Fruit fly (Drosophila melanogaster) whole organism, embryonic: Measurements from ENCODE around the gene Slob.

Experiments
- CG10209 ChIP-seq: fragments of 200-800 bp; sonication (Bioruptor generic); optimal IDR thresholded peaks from 3 replicates; lab custom pipeline; 2017; ENCODE audit warnings: missing biosample characterization, mild to moderate bottlenecking, missing genetic modification characterization, missing genetic modification reagents
- CG10267 ChIP-seq: fragments of 200-800 bp; sonication (Bioruptor generic); optimal IDR thresholded peaks from 2 replicates; lab custom pipeline; 2018; ENCODE audit warnings: missing biosample characterization, mild to moderate bottlenecking, missing genetic modification characterization, moderate library complexity
- CG10979 ChIP-seq: fragments of 200-800 bp; sonication (Bioruptor generic); optimal IDR thresholded peaks from 2 replicates; lab custom pipeline; 2018; ENCODE audit warnings: missing biosample characterization, mild to moderate bottlenecking, missing genetic modification characterization, moderate library complexity
- CG11247 ChIP-seq: fragments of 200-800 bp; sonication (Bioruptor generic); IDR thresholded peaks from 2 replicates; pipeline ENCODE4 v1.3.6; 2022; ENCODE audit warnings: missing biosample characterization, missing genetic modification characterization
- CG14667 ChIP-seq: fragments of 200-800 bp; sonication (Bioruptor generic); IDR thresholded peaks from 2 replicates; pipeline ENCODE4 v1.3.6; 2022; ENCODE audit warnings: missing biosample characterization, missing genetic modification characterization
- CG14710 ChIP-seq: fragments of 200-800 bp; sonication (Bioruptor generic); optimal IDR thresholded peaks from 3 replicates; lab custom pipeline; 2019; ENCODE audit warnings: missing biosample characterization, mild to moderate bottlenecking, missing genetic modification characterization, moderate library complexity
- CG15269 ChIP-seq: fragments of 200-800 bp; sonication (Bioruptor generic); optimal IDR thresholded peaks from 2 replicates; lab custom pipeline; 2018; ENCODE audit warnings: missing biosample characterization, mild to moderate bottlenecking, missing genetic modification characterization, moderate library complexity
- CG15601 ChIP-seq: fragments of 200-800 bp; sonication (Bioruptor generic); optimal IDR thresholded peaks from 3 replicates; lab custom pipeline; 2019; ENCODE audit warnings: missing biosample characterization, mild to moderate bottlenecking, missing genetic modification characterization, moderate library complexity
- CG16863 ChIP-seq: fragments of 200-800 bp; sonication (Bioruptor generic); optimal IDR thresholded peaks from 3 replicates; lab custom pipeline; 2016; ENCODE audit warnings: missing biosample characterization, missing genetic modification characterization
- CG17328 ChIP-seq: fragments of 200-800 bp; sonication (Bioruptor generic); IDR thresholded peaks from 2 replicates; pipeline ENCODE4 v1.3.6; 2022; ENCODE audit warnings: missing biosample characterization, missing genetic modification characterization
- CG17802 ChIP-seq: fragments of 200-800 bp; sonication (Bioruptor generic); optimal IDR thresholded peaks from 2 replicates; lab custom pipeline; 2018; ENCODE audit warnings: missing biosample characterization, mild to moderate bottlenecking, missing genetic modification characterization, moderate library complexity
- CG17829 ChIP-seq: fragments of 200-800 bp; optimal IDR thresholded peaks from 2 replicates; lab custom pipeline; 2019; ENCODE audit warnings: missing biosample characterization, mild to moderate bottlenecking, missing genetic modification characterization, moderate library complexity
- CG30431 ChIP-seq: fragments of 200-800 bp; sonication (Bioruptor generic); optimal IDR thresholded peaks from 2 replicates; lab custom pipeline; 2017; ENCODE audit warnings: missing biosample characterization, missing genetic modification characterization
- CG31441 ChIP-seq: fragments of 200-800 bp; sonication (Bioruptor generic); IDR thresholded peaks from 2 replicates; pipeline ENCODE4 v1.3.6; 2022; ENCODE audit warnings: missing biosample characterization, missing genetic modification characterization
- CG4404 ChIP-seq: fragments of 200-800 bp; sonication (Bioruptor generic); IDR thresholded peaks from 2 replicates; pipeline ENCODE4 v1.3.6; 2022; ENCODE audit warnings: missing biosample characterization, missing genetic modification characterization
- CG6254 ChIP-seq: fragments of 200-800 bp; sonication (Bioruptor generic); optimal IDR thresholded peaks from 3 replicates; lab custom pipeline; 2017; ENCODE audit warnings: mild to moderate bottlenecking, missing biosample characterization, missing genetic modification reagents, missing genetic modification characterization
- CG6683 ChIP-seq: fragments of 200-800 bp; sonication (Bioruptor generic); optimal IDR thresholded peaks from 2 replicates; lab custom pipeline; 2017; ENCODE audit warnings: missing biosample characterization, mild to moderate bottlenecking, missing genetic modification characterization, missing genetic modification reagents
- CG7271 ChIP-seq: fragments of 200-800 bp; sonication (Bioruptor generic); optimal IDR thresholded peaks from 2 replicates; lab custom pipeline; 2018; ENCODE audit warnings: missing biosample characterization, mild to moderate bottlenecking, missing genetic modification characterization, moderate library complexity
- CG8281 ChIP-seq: fragments of 200-800 bp; sonication (Bioruptor generic); optimal IDR thresholded peaks from 2 replicates; lab custom pipeline; 2018; ENCODE audit warnings: missing biosample characterization, mild to moderate bottlenecking, missing genetic modification characterization, moderate library complexity
- CG9727 ChIP-seq: fragments of 200-800 bp; sonication (Bioruptor generic); optimal IDR thresholded peaks from 3 replicates; lab custom pipeline; 2017; ENCODE audit warnings: missing biosample characterization, mild to moderate bottlenecking, missing genetic modification characterization
- D19A ChIP-seq: fragments of 200-800 bp; optimal IDR thresholded peaks from 3 replicates; lab custom pipeline; 2019; ENCODE audit warnings: missing biosample characterization, mild to moderate bottlenecking, missing genetic modification characterization, moderate library complexity
- Hr39 ChIP-seq: fragments of >200 bp; optimal IDR thresholded peaks from 2 replicates; lab custom pipeline; 2017
- Hsf ChIP-seq: fragments of 200-800 bp; sonication (Bioruptor generic); optimal IDR thresholded peaks from 3 replicates; lab custom pipeline; 2016; ENCODE audit warnings: missing biosample characterization, missing genetic modification characterization
- Sry-β ChIP-seq: fragments of 200-800 bp; sonication (Bioruptor generic); optimal IDR thresholded peaks from 2 replicates; lab custom pipeline; 2018; ENCODE audit warnings: missing biosample characterization, mild to moderate bottlenecking, missing genetic modification characterization, moderate library complexity
- Sry-δ ChIP-seq: fragments of 200-800 bp; sonication (Bioruptor generic); optimal IDR thresholded peaks from 2 replicates; lab custom pipeline; 2016; ENCODE audit warnings: missing biosample characterization, missing genetic modification characterization
- Stat92E ChIP-seq, 3 experiments: fragments of >200 bp in 2 of 3; fragments of 200-800 bp in 1 of 3; sonication (Bioruptor generic) in 1 of 3; optimal IDR thresholded peaks; 2 replicates each; lab custom pipeline; 2017 to 2019; ENCODE audit warnings: missing biosample characterization in 3 of 3, missing genetic modification characterization in 3 of 3, mild to moderate bottlenecking in 1 of 3, moderate library complexity in 1 of 3
- Trl ChIP-seq, 3 experiments: fragments of >200 bp in 2 of 3; fragments of 200-800 bp in 1 of 3; sonication (Bioruptor generic) in 1 of 3; optimal IDR thresholded peaks; 2 replicates in 1 of 3; 3 replicates in 2 of 3; lab custom pipeline; 2016 to 2017; ENCODE audit warnings: missing biosample characterization in 1 of 3, missing genetic modification characterization in 1 of 3
- bab2 ChIP-seq: fragments of 200-800 bp; sonication (Bioruptor generic); optimal IDR thresholded peaks from 2 replicates; lab custom pipeline; 2016; ENCODE audit warnings: missing biosample characterization, missing genetic modification characterization
- bsh ChIP-seq, 2 experiments: fragments of 200-800 bp; sonication (Bioruptor generic); optimal IDR thresholded peaks; 2 replicates each; lab custom pipeline; 2017 to 2018; ENCODE audit warnings: mild to moderate bottlenecking in 2 of 2, missing biosample characterization in 2 of 2, missing genetic modification characterization in 2 of 2, moderate library complexity in 1 of 2
- btn ChIP-seq: fragments of 200-800 bp; sonication (Bioruptor generic); optimal IDR thresholded peaks from 2 replicates; lab custom pipeline; 2016; ENCODE audit warnings: missing biosample characterization, missing genetic modification characterization
- cg ChIP-seq: fragments of 200-800 bp; sonication (Bioruptor generic); optimal IDR thresholded peaks from 3 replicates; lab custom pipeline; 2019; ENCODE audit warnings: missing biosample characterization, mild to moderate bottlenecking, missing genetic modification characterization, moderate library complexity
- chif ChIP-seq, 2 experiments: fragments of 200-800 bp; sonication (Bioruptor generic); optimal IDR thresholded peaks; 3 replicates each; lab custom pipeline; 2016; ENCODE audit warnings: missing biosample characterization in 2 of 2, missing genetic modification characterization in 2 of 2
- ci ChIP-seq: fragments of 200-800 bp; sonication (Bioruptor generic); IDR thresholded peaks from 3 replicates; pipeline ENCODE4 v1.3.6; 2022; ENCODE audit warnings: missing biosample characterization, missing genetic modification characterization
- dmrt11E ChIP-seq: fragments of 200-800 bp; sonication (Bioruptor generic); optimal IDR thresholded peaks from 3 replicates; lab custom pipeline; 2018; ENCODE audit warnings: missing biosample characterization, mild to moderate bottlenecking, missing genetic modification characterization, moderate library complexity
- dpn ChIP-seq, 2 experiments: fragments of 200-800 bp; sonication (Bioruptor generic); optimal IDR thresholded peaks; 3 replicates each; lab custom pipeline; 2016; ENCODE audit warnings: missing biosample characterization in 2 of 2, missing genetic modification characterization in 2 of 2
- gsb-n ChIP-seq: fragments of 200-800 bp; sonication (Bioruptor generic); optimal IDR thresholded peaks from 3 replicates; lab custom pipeline; 2018; ENCODE audit warnings: missing biosample characterization, mild to moderate bottlenecking, missing genetic modification characterization
- jumu ChIP-seq: fragments of 200-800 bp; sonication (Bioruptor generic); optimal IDR thresholded peaks from 3 replicates; lab custom pipeline; 2016; ENCODE audit warnings: missing biosample characterization, missing genetic modification characterization
- lab ChIP-seq: fragments of 200-800 bp; sonication (Bioruptor generic); optimal IDR thresholded peaks from 3 replicates; lab custom pipeline; 2017; ENCODE audit warnings: missing biosample characterization, missing genetic modification characterization, mild to moderate bottlenecking, moderate library complexity, missing genetic modification reagents
- lmd ChIP-seq: fragments of 200-800 bp; sonication (Bioruptor generic); IDR thresholded peaks from 2 replicates; pipeline ENCODE4 v1.3.6; 2022; ENCODE audit warnings: missing biosample characterization, missing genetic modification characterization
- nau ChIP-seq: fragments of 200-800 bp; sonication (Bioruptor generic); optimal IDR thresholded peaks from 3 replicates; lab custom pipeline; 2017; ENCODE audit warnings: missing biosample characterization, mild to moderate bottlenecking, missing genetic modification characterization, missing genetic modification reagents
- peb ChIP-seq: fragments of 200-800 bp; sonication (Bioruptor generic); IDR thresholded peaks from 2 replicates; pipeline ENCODE4 v1.3.6; 2022; ENCODE audit warnings: missing biosample characterization, missing genetic modification characterization
- pita ChIP-seq: fragments of 200-800 bp; sonication (Bioruptor generic); optimal IDR thresholded peaks from 2 replicates; lab custom pipeline; 2017; ENCODE audit warnings: missing biosample characterization, mild to moderate bottlenecking, missing genetic modification characterization
- prd ChIP-seq, 3 experiments: fragments of >200 bp in 2 of 3; fragments of 200-800 bp in 1 of 3; sonication (Bioruptor generic) in 1 of 3; optimal IDR thresholded peaks in 2 of 3; IDR thresholded peaks in 1 of 3; 2 replicates in 2 of 3; 3 replicates in 1 of 3; pipeline versions ENCODE4 v1.3.6 to Lab custom; 2017 to 2022; ENCODE audit warnings: missing biosample characterization in 1 of 3, missing genetic modification characterization in 1 of 3
- pum ChIP-seq: fragments of 200-800 bp; sonication (Bioruptor generic); optimal IDR thresholded peaks from 2 replicates; lab custom pipeline; 2016; ENCODE audit warnings: missing biosample characterization, missing genetic modification characterization
- sc ChIP-seq, 3 experiments: fragments of >200 bp in 2 of 3; fragments of 200-800 bp in 1 of 3; sonication (Bioruptor generic) in 1 of 3; optimal IDR thresholded peaks; 2 replicates in 2 of 3; 3 replicates in 1 of 3; lab custom pipeline; 2017; ENCODE audit warnings: mild to moderate bottlenecking in 1 of 3, missing biosample characterization in 1 of 3, missing genetic modification characterization in 1 of 3, missing genetic modification reagents in 1 of 3
- schlank ChIP-seq: fragments of 200-800 bp; sonication (Bioruptor generic); optimal IDR thresholded peaks from 2 replicates; lab custom pipeline; 2018; ENCODE audit warnings: missing biosample characterization, mild to moderate bottlenecking, missing genetic modification characterization
- sens ChIP-seq: fragments of 200-800 bp; sonication (Bioruptor generic); peaks from one replicate; lab custom pipeline; 2016; ENCODE audit warnings: missing biosample characterization, missing genetic modification characterization
- sima ChIP-seq: fragments of 200-800 bp; sonication (Bioruptor generic); optimal IDR thresholded peaks from 2 replicates; lab custom pipeline; 2016; ENCODE audit warnings: missing biosample characterization, missing genetic modification characterization
- unpg ChIP-seq: fragments of 200-800 bp; sonication (Bioruptor generic); optimal IDR thresholded peaks from 3 replicates; lab custom pipeline; 2018; ENCODE audit warnings: missing biosample characterization, mild to moderate bottlenecking, missing genetic modification characterization, moderate library complexity

Gene Slob

DNA sequence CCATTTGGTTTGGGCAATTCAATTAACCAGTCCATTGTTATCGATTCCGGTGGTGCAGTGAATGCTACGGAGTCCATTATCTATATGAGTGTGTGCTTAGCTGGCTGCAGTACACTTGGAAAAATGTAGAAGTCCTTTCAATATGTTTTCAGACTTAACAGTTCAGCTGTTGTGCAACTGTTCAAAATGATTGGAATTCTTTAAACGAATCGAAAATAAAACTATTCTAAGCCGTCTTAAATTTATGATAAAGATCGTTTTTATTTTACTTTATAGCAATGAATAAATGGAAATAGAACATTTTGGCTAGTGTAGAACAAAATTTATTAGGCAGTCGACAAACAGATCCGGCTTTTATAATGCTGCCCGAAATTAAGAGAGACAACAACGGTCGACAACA is 58.0 kb downstream of the Slob start (continued):
- TF ChIP-seq bsh (GFP tag; optimal IDR thresholded peaks at IDR 0.05; lab: Kevin White, UChicago) (peak in 1 of 2 experiments; percentile 67), CG30431 (peak; percentile 4), CG14710 (tag; lab: Kevin White, UChicago) (peak; percentile 71), CG31441 (GFP tag; lab: Robert Waterston, UW) (peak; percentile 63), CG17802 (tag; lab: Kevin White, UChicago) (peak; percentile 31), CG10267 (tag; lab: Kevin White, UChicago) (peak; percentile 62), CG9727 (GFP tag; lab: Kevin White, UChicago) (peak; percentile 61), dmrt11E (tag; lab: Kevin White, UChicago) (peak; percentile 84), Hr39 (lab: Kevin White, UChicago) (no peak), unpg (GFP tag; lab: Kevin White, UChicago) (peak; percentile 57), CG8281 (no peak), CG14667 (GFP tag; lab: Robert Waterston, UW) (no peak), CG11247 (GFP tag; lab: Robert Waterston, UW) (no peak), pum (GFP tag; lab: Kevin White, UChicago) (peak; percentile 42), CG15269 (tag; lab: Kevin White, UChicago) (no peak), ci (GFP tag; lab: Robert Waterston, UW) (no peak), CG4404 (GFP tag; lab: Robert Waterston, UW) (0 out of 2 replicates have a peak, but pooled peaks have one; percentile 27), Hsf (GFP tag; lab: Kevin White, UChicago) (peak; percentile 31), nau (GFP tag; lab: Kevin White, UChicago) (no peak), CG6683 (GFP tag; lab: Kevin White, UChicago) (no peak), gsb-n (peak; percentile 66), lab (GFP tag; lab: Kevin White, UChicago) (peak; percentile 8), dpn (GFP tag; optimal IDR thresholded peaks at IDR 0.05; lab: Kevin White, UChicago) (peak in 1 of 2 experiments; percentile 12), sens (GFP tag; lab: Kevin White, UChicago) (peak; percentile 93), CG17829 (peak; percentile 72), Stat92E (GFP tag; optimal IDR thresholded peaks at IDR 0.05; lab: Kevin White, UChicago) (peak in 1 of 3 experiments; percentile 35), CG6254 (GFP tag; lab: Kevin White, UChicago) (peak; percentile 46), bab2 (GFP tag; lab: Kevin White, UChicago) (peak; percentile 45), CG10209 (GFP tag; lab: Kevin White, UChicago) (no peak), CG17328 (GFP tag; lab: Robert Waterston, UW) (peak; percentile 37), btn (GFP tag; lab: Kevin White, UChicago) (peak; percentile 26), Trl (optimal IDR thresholded peaks at IDR 0.05; lab: Kevin White, UChicago) (no peak), Trl (GFP tag; optimal IDR thresholded peaks at IDR 0.05; lab: Kevin White, UChicago) (peak; percentile 17), CG7271 (tag; lab: Kevin White, UChicago) (peak; percentile 23), CG16863 (GFP tag; lab: Kevin White, UChicago) (peak; percentile 5), pita (GFP tag; lab: Kevin White, UChicago) (no peak), CG15601 (tag; lab: Kevin White, UChicago) (peak; percentile 31), schlank (tag; lab: Kevin White, UChicago) (no peak), cg (no peak), chif (GFP tag; optimal IDR thresholded peaks at IDR 0.05; lab: Kevin White, UChicago) (peak in 1 of 2 experiments; percentile 47), prd (optimal IDR thresholded peaks at IDR 0.05; lab: Kevin White, UChicago) (no peak), prd (GFP tag; IDR thresholded peaks at IDR 0.05; lab: Robert Waterston, UW) (peak; percentile 55; the same call in 2 of the 3 replicates), sc (optimal IDR thresholded peaks at IDR 0.05; lab: Kevin White, UChicago) (no peak), sc (GFP tag; optimal IDR thresholded peaks at IDR 0.05; lab: Kevin White, UChicago) (no peak), Sry-δ (GFP tag; lab: Kevin White, UChicago) (no peak), jumu (GFP tag; lab: Kevin White, UChicago) (peak; percentile 19), CG10979 (peak; percentile 82), Sry-β (GFP tag; lab: Kevin White, UChicago) (no peak), peb (GFP tag; lab: Robert Waterston, UW) (no peak), lmd (GFP tag; lab: Robert Waterston, UW) (no peak), D19A (tag; lab: Kevin White, UChicago) (peak; percentile 49), sima (GFP tag; lab: Kevin White, UChicago) (no peak)
